Worm (Caenorhabditis elegans) whole organism, young adult: ENCODE measurements around the gene ZC443.3.
A peak's percentile ranks its signal among the peaks of the same experiment; 100 is the strongest.

Experiments
- B0261.1 ChIP-seq: sonication (generic microtip); optimal IDR thresholded peaks from 2 replicates; lab custom pipeline; 2016; ENCODE audit warnings: mild to moderate bottlenecking, missing genetic modification characterization, moderate library complexity, missing compliant biosample characterization
- D2030.7 ChIP-seq: fragments of 200-800 bp; sonication (Bioruptor generic); IDR thresholded peaks from 2 replicates; pipeline ENCODE4 v1.3.6; 2022; ENCODE audit warnings: missing genetic modification reagents, missing genetic modification characterization, missing compliant biosample characterization
- F37B4.10 ChIP-seq: fragments of 200-800 bp; sonication (Bioruptor generic); IDR thresholded peaks from 2 replicates; pipeline ENCODE4 v1.3.6; 2022; ENCODE audit warnings: missing genetic modification characterization, missing compliant biosample characterization
- F55B11.4 ChIP-seq: sonication (generic microtip); optimal IDR thresholded peaks from 2 replicates; lab custom pipeline; 2016; ENCODE audit warnings: missing compliant biosample characterization, missing genetic modification characterization, borderline replicate concordance; ENCODE audit not compliant: insufficient read depth
- K12H6.12 ChIP-seq: fragments of 200-800 bp; sonication (Bioruptor generic); optimal IDR thresholded peaks from 2 replicates; lab custom pipeline; 2018; ENCODE audit warnings: mild to moderate bottlenecking, missing genetic modification characterization, missing compliant biosample characterization
- T07F8.4 ChIP-seq: sonication (generic microtip); optimal IDR thresholded peaks from 2 replicates; lab custom pipeline; 2016; ENCODE audit warnings: mild to moderate bottlenecking, missing genetic modification characterization, moderate library complexity, missing compliant biosample characterization
- Y53G8AR.9 ChIP-seq: fragments of 200-800 bp; sonication (Bioruptor generic); conservative IDR thresholded peaks from 2 replicates; pipeline ENCODE4 v1.3.6; 2022; ENCODE audit warnings: missing genetic modification reagents, missing genetic modification characterization, missing compliant biosample characterization
- Y67H2A.10 ChIP-seq: fragments of 200-800 bp; sonication (Bioruptor generic); conservative IDR thresholded peaks from 2 replicates; pipeline ENCODE4 v1.3.6; 2022; ENCODE audit warnings: missing genetic modification reagents, missing genetic modification characterization, missing compliant biosample characterization
- aptf-3 ChIP-seq: fragments of 200-800 bp; sonication (Bioruptor generic); IDR thresholded peaks from 2 replicates; pipeline ENCODE4 v1.3.6; 2022; ENCODE audit warnings: missing genetic modification characterization, missing compliant biosample characterization
- atf-7 ChIP-seq: sonication (generic microtip); optimal IDR thresholded peaks from 2 replicates; lab custom pipeline; 2017; ENCODE audit warnings: mild to moderate bottlenecking, missing genetic modification characterization, missing compliant biosample characterization
- bed-2 ChIP-seq: fragments of 200-800 bp; sonication (Bioruptor generic); IDR thresholded peaks from 2 replicates; pipeline ENCODE4 v1.3.6; 2022; ENCODE audit warnings: missing genetic modification reagents, missing genetic modification characterization, missing compliant biosample characterization
- ccch-3 ChIP-seq: fragments of 200-800 bp; sonication (Bioruptor generic); optimal IDR thresholded peaks from 2 replicates; lab custom pipeline; 2018; ENCODE audit warnings: mild to moderate bottlenecking, missing genetic modification characterization, missing compliant biosample characterization
- cebp-1 ChIP-seq, 2 experiments: fragments of 200-800 bp in 1 of 2; sonication (Bioruptor generic) in 1 of 2; sonication (generic microtip) in 1 of 2; IDR thresholded peaks in 1 of 2; optimal IDR thresholded peaks in 1 of 2; 2 replicates each; pipeline versions ENCODE4 v1.3.6 to Lab custom; 2017 to 2022; ENCODE audit warnings: missing compliant biosample characterization in 2 of 2, missing genetic modification characterization in 2 of 2, mild to moderate bottlenecking in 1 of 2, missing genetic modification reagents in 1 of 2, moderate library complexity in 1 of 2
- ceh-27 ChIP-seq: fragments of 200-800 bp; sonication (Bioruptor generic); optimal IDR thresholded peaks from 2 replicates; lab custom pipeline; 2018; ENCODE audit warnings: mild to moderate bottlenecking, missing genetic modification characterization, moderate library complexity, missing compliant biosample characterization
- ceh-91 ChIP-seq: fragments of 200-800 bp; sonication (Bioruptor generic); IDR thresholded peaks from 2 replicates; pipeline ENCODE4 v1.3.6; 2022; ENCODE audit warnings: missing genetic modification reagents, missing genetic modification characterization, missing compliant biosample characterization
- dox-1 ChIP-seq: fragments of 200-800 bp; sonication (Bioruptor generic); IDR thresholded peaks from 2 replicates; pipeline ENCODE4 v1.3.6; 2022; ENCODE audit warnings: missing genetic modification reagents, missing genetic modification characterization, missing compliant biosample characterization
- efl-1 ChIP-seq: fragments of 150-350 bp; optimal IDR thresholded peaks from 2 replicates; lab custom pipeline; 2014; ENCODE audit warnings: missing biosample characterization, missing genetic modification reagents, missing genetic modification characterization
- ets-4 ChIP-seq: fragments of 200-800 bp; sonication (Bioruptor generic); optimal IDR thresholded peaks from 2 replicates; lab custom pipeline; 2018; ENCODE audit warnings: mild to moderate bottlenecking, missing genetic modification characterization, missing compliant biosample characterization
- fkh-3 ChIP-seq: sonication (generic microtip); optimal IDR thresholded peaks from 2 replicates; lab custom pipeline; 2016; ENCODE audit warnings: mild to moderate bottlenecking, missing genetic modification characterization, missing compliant biosample characterization
- gei-17 ChIP-seq: fragments of 200-800 bp; sonication (Bioruptor generic); optimal IDR thresholded peaks from 2 replicates; lab custom pipeline; 2018; ENCODE audit warnings: mild to moderate bottlenecking, missing genetic modification characterization, missing compliant biosample characterization
- hlh-26 ChIP-seq: fragments of 200-800 bp; sonication (Bioruptor generic); conservative IDR thresholded peaks from 2 replicates; pipeline ENCODE4 v1.3.6; 2022; ENCODE audit warnings: missing genetic modification reagents, missing genetic modification characterization, missing compliant biosample characterization
- hmg-1.2 ChIP-seq: fragments of 200-800 bp; sonication (Bioruptor generic); IDR thresholded peaks from 2 replicates; pipeline ENCODE4 v1.3.6; 2022; ENCODE audit warnings: missing genetic modification reagents, missing genetic modification characterization, missing compliant biosample characterization
- hmg-20 ChIP-seq: fragments of 200-800 bp; sonication (Bioruptor generic); IDR thresholded peaks from 2 replicates; pipeline ENCODE4 v1.3.6; 2022; ENCODE audit warnings: missing genetic modification reagents, missing genetic modification characterization, missing compliant biosample characterization
- hsf-1 ChIP-seq: fragments of 200-800 bp; sonication (Bioruptor generic); IDR thresholded peaks from 2 replicates; pipeline ENCODE4 v1.3.6; 2022; ENCODE audit warnings: missing genetic modification reagents, missing genetic modification characterization, missing compliant biosample characterization
- let-526 ChIP-seq: fragments of 200-800 bp; sonication (Bioruptor generic); IDR thresholded peaks from 2 replicates; pipeline ENCODE4 v1.3.6; 2022; ENCODE audit warnings: missing genetic modification reagents, missing genetic modification characterization, missing compliant biosample characterization
- lin-26 ChIP-seq: fragments of 200-800 bp; sonication (Bioruptor generic); IDR thresholded peaks from 2 replicates; pipeline ENCODE4 v1.3.6; 2022; ENCODE audit warnings: missing genetic modification reagents, missing genetic modification characterization, missing compliant biosample characterization
- lin-54 ChIP-seq: fragments of 200-800 bp; sonication (Bioruptor generic); optimal IDR thresholded peaks from 2 replicates; lab custom pipeline; 2018; ENCODE audit warnings: mild to moderate bottlenecking, missing genetic modification characterization, missing compliant biosample characterization
- lir-1 ChIP-seq: fragments of 200-800 bp; sonication (Bioruptor generic); conservative IDR thresholded peaks from 2 replicates; pipeline ENCODE4 v1.3.6; 2022; ENCODE audit warnings: missing genetic modification reagents, missing genetic modification characterization, missing compliant biosample characterization
- lsy-27 ChIP-seq: sonication (generic microtip); optimal IDR thresholded peaks from 2 replicates; lab custom pipeline; 2017; ENCODE audit warnings: missing genetic modification characterization, mild to moderate bottlenecking, missing compliant biosample characterization, antibody characterized with exemption, missing genotype, borderline replicate concordance; ENCODE audit not compliant: insufficient read depth
- madf-3 ChIP-seq: fragments of 200-800 bp; sonication (Bioruptor generic); IDR thresholded peaks from 2 replicates; pipeline ENCODE4 v1.3.6; 2022; ENCODE audit warnings: missing genetic modification reagents, missing genetic modification characterization, missing compliant biosample characterization
- madf-6 ChIP-seq: fragments of 200-800 bp; sonication (Bioruptor generic); IDR thresholded peaks from 2 replicates; pipeline ENCODE4 v1.3.6; 2022; ENCODE audit warnings: missing genetic modification reagents, missing genetic modification characterization, missing compliant biosample characterization
- madf-8 ChIP-seq: fragments of 200-800 bp; sonication (Bioruptor generic); conservative IDR thresholded peaks from 2 replicates; pipeline ENCODE4 v1.3.6; 2022; ENCODE audit warnings: missing genetic modification reagents, missing genetic modification characterization, missing compliant biosample characterization
- nfya-2 ChIP-seq: fragments of 200-800 bp; sonication (Bioruptor generic); IDR thresholded peaks from 2 replicates; pipeline ENCODE4 v1.3.6; 2022; ENCODE audit warnings: missing genetic modification reagents, missing genetic modification characterization, missing compliant biosample characterization
- nfyb-1 ChIP-seq: fragments of 200-800 bp; sonication (Bioruptor generic); IDR thresholded peaks from 2 replicates; pipeline ENCODE4 v1.3.6; 2022; ENCODE audit warnings: missing genetic modification reagents, missing genetic modification characterization, missing compliant biosample characterization
- nhr-120 ChIP-seq: fragments of 200-800 bp; sonication (Bioruptor generic); IDR thresholded peaks from 2 replicates; pipeline ENCODE4 v1.3.6; 2022; ENCODE audit warnings: missing genetic modification characterization, missing compliant biosample characterization
- nhr-80 ChIP-seq: sonication (generic microtip); optimal IDR thresholded peaks from 2 replicates; lab custom pipeline; 2016; ENCODE audit warnings: missing genetic modification characterization, missing compliant biosample characterization
- pha-4 ChIP-seq: fragments of 150-350 bp; sonication (generic microtip); optimal IDR thresholded peaks from 2 replicates; lab custom pipeline; 2014; ENCODE audit warnings: missing biosample characterization, missing genetic modification reagents, missing genetic modification characterization
- rcor-1 ChIP-seq: fragments of 200-800 bp; sonication (Bioruptor generic); IDR thresholded peaks from 2 replicates; pipeline ENCODE4 v1.3.6; 2022; ENCODE audit warnings: missing genetic modification reagents, missing genetic modification characterization, missing compliant biosample characterization
- rec-8 ChIP-seq, 2 experiments: sonication (generic microtip); optimal IDR thresholded peaks; 2 replicates each; lab custom pipeline; 2016; ENCODE audit warnings: mild to moderate bottlenecking in 2 of 2, missing genetic modification characterization in 2 of 2, missing genetic modification reagents in 2 of 2, missing genotype in 2 of 2, missing biosample characterization in 1 of 2, missing compliant biosample characterization in 1 of 2, moderate library complexity in 1 of 2
- snpc-1.1 ChIP-seq: sonication (generic microtip); optimal IDR thresholded peaks from 2 replicates; lab custom pipeline; 2017; ENCODE audit warnings: missing genetic modification characterization, mild to moderate bottlenecking, missing compliant biosample characterization, antibody characterized with exemption, moderate library complexity, missing genotype, missing genetic modification reagents; ENCODE audit not compliant: insufficient read depth
- tbp1 ChIP-seq: fragments of 200-800 bp; sonication (Bioruptor generic); optimal IDR thresholded peaks from 2 replicates; lab custom pipeline; 2018; ENCODE audit warnings: mild to moderate bottlenecking, missing genetic modification characterization, missing compliant biosample characterization
- tlf-1 ChIP-seq: fragments of 200-800 bp; sonication (Bioruptor generic); optimal IDR thresholded peaks from 2 replicates; lab custom pipeline; 2018; ENCODE audit warnings: mild to moderate bottlenecking, missing genetic modification characterization, missing compliant biosample characterization
- xnd-1 ChIP-seq: sonication (generic microtip); optimal IDR thresholded peaks from 2 replicates; lab custom pipeline; 2016; ENCODE audit warnings: missing genotype, missing genetic modification reagents, missing genetic modification characterization, missing compliant biosample characterization
- zim-3 ChIP-seq: sonication (generic microtip); optimal IDR thresholded peaks from 2 replicates; lab custom pipeline; 2017; ENCODE audit warnings: mild to moderate bottlenecking, missing genetic modification characterization, moderate library complexity, missing compliant biosample characterization
- ztf-18 ChIP-seq: sonication (generic microtip); optimal IDR thresholded peaks from 2 replicates; lab custom pipeline; 2016; ENCODE audit warnings: missing genotype, mild to moderate bottlenecking, missing genetic modification characterization, missing compliant biosample characterization
- ztf-26 ChIP-seq: sonication (generic microtip); optimal IDR thresholded peaks from 2 replicates; lab custom pipeline; 2017; ENCODE audit warnings: missing genetic modification characterization, missing compliant biosample characterization
- ztf-3 ChIP-seq: fragments of 200-800 bp; sonication (Bioruptor generic); optimal IDR thresholded peaks from 2 replicates; lab custom pipeline; 2018; ENCODE audit warnings: mild to moderate bottlenecking, missing genetic modification characterization, missing compliant biosample characterization

The ZC443.3 gene

DNA sequence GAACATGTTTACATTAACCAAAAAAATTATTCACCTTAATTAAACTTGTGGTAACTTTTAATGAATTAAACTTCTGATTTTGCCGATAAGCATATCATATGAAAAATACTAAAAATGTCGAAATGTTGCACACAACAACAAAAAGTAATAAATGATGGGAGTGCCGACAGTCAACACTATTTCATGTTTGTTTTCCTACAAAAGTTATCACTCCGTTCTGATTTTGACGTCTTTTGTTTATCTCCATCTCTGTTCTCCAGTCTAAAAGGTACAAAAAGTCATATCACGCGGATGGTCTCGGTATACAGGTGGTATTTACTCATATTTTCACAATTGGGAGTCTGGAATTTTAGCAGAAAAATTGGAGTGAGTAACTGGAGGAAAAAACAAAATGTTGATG, 1.5 kb upstream of the ZC443.3 start:
- TF ChIP-seq rcor-1 (GFP tag; lab: Robert Waterston, UW): no peak
- TF ChIP-seq pha-4 (tag; lab: Kevin White, UChicago): peak; percentile 9

DNA sequence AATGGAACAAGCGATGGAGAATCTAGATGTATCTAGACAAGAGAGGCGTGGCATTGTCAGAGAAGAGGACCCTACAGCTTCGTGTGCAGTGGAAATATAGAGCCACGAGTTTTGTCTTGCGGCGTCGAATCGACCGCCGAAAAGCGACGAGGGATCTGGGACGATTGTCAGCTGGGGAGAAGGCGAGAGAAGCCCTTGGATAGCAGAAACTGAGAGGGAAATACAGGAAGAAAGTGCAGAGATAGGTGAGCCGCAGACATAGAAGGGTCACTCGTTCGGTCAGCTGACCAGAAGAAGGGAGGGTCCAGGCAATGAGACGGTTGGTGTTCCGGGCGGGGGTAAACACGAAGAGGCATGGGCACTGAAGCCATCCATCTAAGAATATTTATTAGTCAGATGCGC, 560 bp upstream of the ZC443.3 start:
- no peak for TF ChIP-seq D2030.7 (GFP tag; lab: Robert Waterston, UW)
- TF ChIP-seq ztf-3: no peak
- TF ChIP-seq Y53G8AR.9 (GFP tag; lab: Robert Waterston, UW): no peak
- TF ChIP-seq nhr-120: no peak
- TF ChIP-seq hlh-26: no peak
- TF ChIP-seq hmg-1.2: peak; percentile 73; the same call in 1 of the 2 replicates
- no peak for TF ChIP-seq nhr-80
- no peak for TF ChIP-seq snpc-1.1 (tag; lab: Kevin White, UChicago)
- no peak for TF ChIP-seq T07F8.4 (tag; lab: Kevin White, UChicago)
- TF ChIP-seq lir-1 (GFP tag; lab: Robert Waterston, UW): no peak
- no peak for TF ChIP-seq nfya-2
- peak; percentile 10 for TF ChIP-seq ztf-18
- TF ChIP-seq ztf-26 (tag; lab: Kevin White, UChicago): no peak
- TF ChIP-seq B0261.1 (tag; lab: Kevin White, UChicago): no peak
- TF ChIP-seq lsy-27 (tag; lab: Kevin White, UChicago): no peak
- no peak for TF ChIP-seq lin-26 (GFP tag; lab: Robert Waterston, UW)
- no peak for TF ChIP-seq Y67H2A.10 (GFP tag; lab: Robert Waterston, UW)
- TF ChIP-seq ccch-3 (GFP tag; lab: Kevin White, UChicago): no peak
- TF ChIP-seq tlf-1 (GFP tag; lab: Kevin White, UChicago): no peak
- no peak for TF ChIP-seq F37B4.10 (GFP tag; lab: Robert Waterston, UW)
- no peak for TF ChIP-seq madf-6 (GFP tag; lab: Robert Waterston, UW)
- 0 out of 2 replicates have a peak, but pooled peaks have one; percentile 6 for TF ChIP-seq let-526 (GFP tag; lab: Robert Waterston, UW)
- TF ChIP-seq madf-8: no peak
- TF ChIP-seq dox-1 (GFP tag; lab: Robert Waterston, UW): no peak
- TF ChIP-seq hsf-1 (GFP tag; lab: Robert Waterston, UW): no peak
- TF ChIP-seq atf-7 (tag; lab: Kevin White, UChicago): peak; percentile 41
- TF ChIP-seq gei-17 (GFP tag; lab: Kevin White, UChicago): no peak
- no peak for TF ChIP-seq nfyb-1 (GFP tag; lab: Robert Waterston, UW)
- TF ChIP-seq cebp-1 (GFP tag; IDR thresholded peaks at IDR 0.05; lab: Robert Waterston, UW): peak; percentile 49; the same call in 1 of the 2 replicates
- TF ChIP-seq cebp-1 (tag; optimal IDR thresholded peaks at IDR 0.05; lab: Kevin White, UChicago): peak; percentile 78
- TF ChIP-seq hmg-20 (GFP tag; lab: Robert Waterston, UW): no peak
- TF ChIP-seq xnd-1 (tag; lab: Kevin White, UChicago): no peak
- TF ChIP-seq bed-2 (GFP tag; lab: Robert Waterston, UW): no peak
- TF ChIP-seq ceh-27 (GFP tag; lab: Kevin White, UChicago): peak; percentile 59
- TF ChIP-seq F55B11.4 (tag; lab: Kevin White, UChicago): no peak
- TF ChIP-seq zim-3 (tag; lab: Kevin White, UChicago): no peak
- TF ChIP-seq rec-8 (tag; optimal IDR thresholded peaks at IDR 0.05; lab: Kevin White, UChicago): no peak
- no peak for TF ChIP-seq aptf-3
- TF ChIP-seq fkh-3 (tag; lab: Kevin White, UChicago): no peak
- no peak for TF ChIP-seq ets-4 (GFP tag; lab: Kevin White, UChicago)
- TF ChIP-seq K12H6.12 (tag; lab: Kevin White, UChicago): peak; percentile 93
- no peak for TF ChIP-seq tbp1 (GFP tag; lab: Kevin White, UChicago)
- TF ChIP-seq efl-1 (GFP tag; lab: Kevin White, UChicago): no peak
- TF ChIP-seq lin-54 (GFP tag; lab: Kevin White, UChicago): peak; percentile 4
- TF ChIP-seq madf-3 (GFP tag; lab: Robert Waterston, UW): no peak
- TF ChIP-seq ceh-91 (GFP tag; lab: Robert Waterston, UW): no peak
